Worm (Caenorhabditis elegans) whole organism, late embryonic: ENCODE results near the gene lido-17.

Source experiments
- F13H6.1 ChIP-seq: sonication (generic microtip); optimal IDR thresholded peaks from 2 replicates; lab custom pipeline; 2016; ENCODE audit warnings: missing genetic modification characterization, missing compliant biosample characterization
- dve-1 ChIP-seq: sonication (generic microtip); optimal IDR thresholded peaks from 2 replicates; lab custom pipeline; 2017; ENCODE audit warnings: antibody characterized with exemption, mild to moderate bottlenecking, missing genetic modification characterization, missing compliant biosample characterization
- hlh-15 ChIP-seq: sonication (generic microtip); optimal IDR thresholded peaks from 2 replicates; lab custom pipeline; 2016; ENCODE audit warnings: missing genetic modification characterization, missing compliant biosample characterization
- nhr-11 ChIP-seq: fragments of 150-350 bp; optimal IDR thresholded peaks from 2 replicates; lab custom pipeline; 2014; ENCODE audit warnings: missing biosample characterization, missing genetic modification characterization
- pqm-1 ChIP-seq: sonication (generic microtip); optimal IDR thresholded peaks from 2 replicates; lab custom pipeline; 2016; ENCODE audit warnings: missing genetic modification characterization, missing compliant biosample characterization
- pros-1 ChIP-seq: fragments of 150-350 bp; optimal IDR thresholded peaks from 2 replicates; lab custom pipeline; 2014; ENCODE audit warnings: missing biosample characterization, missing genetic modification reagents, missing genetic modification characterization
- ref-2 ChIP-seq: sonication (generic microtip); optimal IDR thresholded peaks from 2 replicates; lab custom pipeline; 2016; ENCODE audit warnings: missing genetic modification characterization, missing compliant biosample characterization

DNA sequence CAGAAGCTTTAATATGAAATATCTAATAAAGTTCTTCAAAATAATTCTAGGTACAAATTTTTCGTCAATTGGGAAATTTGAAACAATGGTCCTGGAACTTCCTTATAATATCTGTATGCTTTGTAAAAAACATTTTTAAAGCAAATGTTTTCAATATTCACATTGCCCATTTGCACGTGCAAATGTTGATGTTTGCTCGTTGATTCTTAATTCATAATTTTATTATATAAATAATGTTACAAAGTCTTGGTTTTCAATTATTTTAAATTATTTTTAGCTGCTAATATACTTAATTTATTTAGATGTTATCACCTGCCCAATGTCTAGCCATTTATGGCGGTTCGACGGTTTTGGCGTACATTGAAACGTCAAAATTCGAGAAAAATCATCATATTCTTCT is 29.3 kb upstream of the lido-17 start, which contains the start of gene M176.11:
- TF ChIP-seq ref-2 (tag; lab: Kevin White, UChicago) (no peak), hlh-15 (tag; lab: Kevin White, UChicago) (no peak), pqm-1 (tag; lab: Kevin White, UChicago) (no peak), nhr-11 (tag; lab: Kevin White, UChicago) (no peak), pros-1 (tag; lab: Kevin White, UChicago) (no peak), dve-1 (no peak), F13H6.1 (tag; lab: Kevin White, UChicago) (no peak)
